Worm (Caenorhabditis elegans) whole organism, dauer: Measurements from ENCODE around the gene htrl-1.

Source experiments
- unc-62 ChIP-seq: sonication (generic microtip); optimal IDR thresholded peaks from 2 replicates; lab custom pipeline; 2017; ENCODE audit warnings: missing biosample characterization, missing genetic modification reagents, missing genetic modification characterization

htrl-1 gene

DNA sequence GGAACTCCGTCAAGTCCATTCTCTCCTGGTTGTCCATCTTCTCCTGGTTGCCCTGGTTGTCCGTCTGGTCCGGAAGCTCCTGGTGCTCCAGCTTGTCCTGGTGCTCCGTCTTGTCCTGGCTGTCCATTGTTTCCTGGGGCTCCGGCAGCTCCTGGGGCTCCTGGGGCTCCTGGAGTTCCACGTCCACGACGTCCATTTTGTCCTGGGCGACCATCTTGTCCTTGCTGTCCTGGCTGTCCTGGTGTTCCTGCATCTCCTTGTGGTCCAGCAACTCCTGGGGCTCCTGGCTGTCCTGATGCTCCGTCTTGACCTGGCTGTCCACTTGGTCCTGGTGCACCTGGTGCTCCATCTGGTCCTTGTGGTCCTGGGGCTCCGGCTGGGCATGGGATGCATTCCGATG is 46.8 kb downstream of the htrl-1 start:
- TF ChIP-seq unc-62 (GFP tag; lab: Kevin White, UChicago) = no peak

DNA sequence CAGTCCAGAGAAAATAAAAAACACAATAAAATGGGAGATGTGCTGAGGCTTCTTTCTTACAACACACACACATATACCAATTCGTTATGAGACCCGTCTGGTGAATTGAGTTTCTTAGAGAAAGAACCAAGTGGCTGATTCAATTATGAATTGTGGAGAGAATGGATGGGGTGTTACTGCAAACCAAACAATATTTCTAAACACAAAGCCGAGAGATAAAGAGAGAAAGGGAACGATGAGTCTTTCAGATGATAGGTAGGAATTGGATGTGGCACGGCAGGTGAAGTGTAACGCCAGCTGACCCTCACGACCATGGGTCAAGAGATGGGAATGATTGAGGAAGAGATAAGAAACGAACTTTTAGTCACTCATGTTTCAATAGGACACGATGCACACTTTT is 49.9 kb downstream of the htrl-1 start, which contains the start of gene mig-17:
mig-17 (plus strand) TSS at position 389 of the 400 bp plus-strand sequence.
- no peak for TF ChIP-seq unc-62 (GFP tag; lab: Kevin White, UChicago)

DNA sequence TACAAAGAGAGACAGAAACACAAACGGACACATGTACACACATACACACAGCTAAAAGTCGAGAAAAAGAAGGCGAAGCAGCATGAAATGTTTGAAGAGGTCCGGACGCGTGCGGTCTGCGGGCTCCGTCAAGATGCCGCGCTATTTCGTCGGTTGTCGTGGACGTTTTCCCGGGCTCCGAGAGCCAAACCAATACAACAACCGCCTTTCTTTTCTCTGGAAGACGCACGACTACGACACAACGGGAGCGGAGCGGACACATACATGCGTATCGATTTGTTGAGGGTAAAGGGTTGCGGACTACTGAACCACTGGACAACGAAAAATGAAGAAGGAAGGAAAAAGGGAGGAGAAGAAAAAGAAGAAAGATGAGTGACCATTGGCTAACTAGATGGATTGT is 50.8 kb downstream of the htrl-1 start:
- TF ChIP-seq unc-62 (GFP tag; lab: Kevin White, UChicago) = no peak
